Worm (Caenorhabditis elegans) whole organism, L2 larva: ENCODE data around the gene hacl-1.

Experiments used
- ceh-16 ChIP-seq: fragments of 150-350 bp; optimal IDR thresholded peaks from 2 replicates; lab custom pipeline; 2014; ENCODE audit warnings: missing biosample characterization, missing genetic modification characterization
- egl-27 ChIP-seq: sonication (generic microtip); optimal IDR thresholded peaks from 3 replicates; lab custom pipeline; 2017; ENCODE audit warnings: missing biosample characterization, missing genetic modification reagents, missing genetic modification characterization
- elt-1 ChIP-seq: fragments of 150-350 bp; optimal IDR thresholded peaks from 2 replicates; lab custom pipeline; 2014; ENCODE audit warnings: missing biosample characterization, missing genetic modification characterization
- lin-13 ChIP-seq: fragments of 150-350 bp; optimal IDR thresholded peaks from 2 replicates; lab custom pipeline; 2014; ENCODE audit warnings: missing biosample characterization, missing genetic modification reagents, missing genetic modification characterization
- lin-39 ChIP-seq: fragments of 150-350 bp; optimal IDR thresholded peaks from 2 replicates; lab custom pipeline; 2014; ENCODE audit warnings: missing biosample characterization, missing genetic modification reagents, missing genetic modification characterization
- lsy-2 ChIP-seq, 2 experiments: fragments of 150-350 bp in 1 of 2; sonication (generic microtip) in 1 of 2; optimal IDR thresholded peaks; 2 replicates each; lab custom pipeline; 2014 to 2017; ENCODE audit warnings: missing biosample characterization in 2 of 2, missing genetic modification characterization in 2 of 2
- mbf-1 ChIP-seq: sonication (generic microtip); optimal IDR thresholded peaks from 2 replicates; lab custom pipeline; 2017; ENCODE audit warnings: missing biosample characterization, missing genetic modification characterization
- nhr-237 ChIP-seq: fragments of 150-350 bp; optimal IDR thresholded peaks from 2 replicates; lab custom pipeline; 2014; ENCODE audit warnings: missing biosample characterization, missing genetic modification characterization
- nhr-25 ChIP-seq: fragments of 150-350 bp; sonication (generic microtip); optimal IDR thresholded peaks from 3 replicates; lab custom pipeline; 2014; ENCODE audit warnings: missing biosample characterization, missing genetic modification characterization
- sem-4 ChIP-seq: fragments of 150-350 bp; optimal IDR thresholded peaks from 2 replicates; lab custom pipeline; 2014; ENCODE audit warnings: missing biosample characterization, missing genetic modification reagents, missing genetic modification characterization
- unc-62 ChIP-seq: fragments of 150-350 bp; optimal IDR thresholded peaks from 2 replicates; lab custom pipeline; 2014; ENCODE audit warnings: missing biosample characterization, missing genetic modification reagents, missing genetic modification characterization
- ztf-11 ChIP-seq: sonication (generic microtip); optimal IDR thresholded peaks from 2 replicates; lab custom pipeline; 2017; ENCODE audit warnings: missing biosample characterization, missing genetic modification characterization

DNA sequence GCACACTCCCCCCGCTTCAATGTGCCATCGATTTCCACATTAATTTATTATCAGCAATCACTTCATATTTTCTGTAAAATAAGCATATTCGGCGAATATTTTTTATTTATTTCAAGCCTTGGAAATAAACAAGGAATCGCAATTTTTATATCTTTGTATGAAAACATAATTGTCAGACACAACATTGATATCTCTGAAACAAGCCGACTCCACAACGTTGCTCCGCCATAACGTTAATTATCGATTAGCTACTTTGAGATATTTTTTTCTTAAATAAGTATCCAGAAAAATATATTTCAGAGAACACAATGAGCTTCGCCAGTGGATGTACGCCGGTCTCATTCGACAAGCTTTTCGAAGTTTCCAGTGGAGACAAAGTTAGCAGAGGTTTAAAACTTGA, 48.9 kb downstream of the hacl-1 start, which contains the start of gene adbp-1:
- TF ChIP-seq nhr-237 (tag; lab: Kevin White, UChicago), result no peak
- TF ChIP-seq egl-27 (tag; lab: Kevin White, UChicago), result no peak
- TF ChIP-seq ztf-11, result no peak
- TF ChIP-seq lin-13 (GFP tag; lab: Kevin White, UChicago), result no peak
- TF ChIP-seq elt-1 (tag; lab: Kevin White, UChicago), result no peak
- no peak for TF ChIP-seq mbf-1 (tag; lab: Kevin White, UChicago)
- no peak for TF ChIP-seq ceh-16 (tag; lab: Kevin White, UChicago)
- no peak for TF ChIP-seq unc-62 (GFP tag; lab: Kevin White, UChicago)
- TF ChIP-seq lsy-2 (tag; optimal IDR thresholded peaks at IDR 0.05; lab: Kevin White, UChicago), result no peak
- no peak for TF ChIP-seq nhr-25
- TF ChIP-seq sem-4 (tag; lab: Kevin White, UChicago), result no peak
- no peak for TF ChIP-seq lin-39
